Comparison of ENCODE assay signal across 2 fruit fly cellular contexts in genomic region chr3R:19813217-19813616, dm6.
TF ChIP-seq lines count a peak whose summit lies in the region.

No protein-coding gene starts in this region.

TF ChIP-seq in whole organism, prepupa, 60 proteins besides CTCF, POLR2A, EP300 and RAD21:
- TF ChIP-seq ss (GFP tag; optimal IDR thresholded peaks at IDR 0.05; lab: Kevin White, UChicago) (peak in 1 of 2 experiments; percentile 54), CG1621 (tag; optimal IDR thresholded peaks at IDR 0.05; lab: Kevin White, UChicago) (peak; percentile 44), CG31627 (GFP tag; optimal IDR thresholded peaks at IDR 0.05; lab: Kevin White, UChicago) (no peak), dsx (GFP tag; optimal IDR thresholded peaks at IDR 0.05; lab: Kevin White, UChicago; ENCODE audit: poor library complexity, severe bottlenecking) (peak; percentile 73)
TF ChIP-seq in whole organism, prepupa: peak in this region for 3.

TF ChIP-seq in whole organism, pupa, 21 proteins besides CTCF, POLR2A, EP300 and RAD21:
- TF ChIP-seq EcR (GFP tag; optimal IDR thresholded peaks at IDR 0.05; lab: Kevin White, UChicago), result peak; percentile 53
- TF ChIP-seq CG13204 (GFP tag; optimal IDR thresholded peaks at IDR 0.05; lab: Kevin White, UChicago), result no peak
